Worm (Caenorhabditis elegans) whole organism, L3 larva: ENCODE data around the gene C50F4.10.
A peak's percentile ranks its signal among the peaks of the same experiment; 100 is the strongest.

Experiments
- R02D3.7 ChIP-seq: fragments of 150-350 bp; optimal IDR thresholded peaks from 2 replicates; lab custom pipeline; 2014; ENCODE audit warnings: missing biosample characterization, missing genetic modification characterization
- ZK546.5 ChIP-seq: sonication (generic microtip); optimal IDR thresholded peaks from 2 replicates; lab custom pipeline; 2017; ENCODE audit warnings: missing biosample characterization, missing genetic modification characterization
- ceh-16 ChIP-seq: sonication (generic microtip); optimal IDR thresholded peaks from 2 replicates; lab custom pipeline; 2017; ENCODE audit warnings: missing biosample characterization, missing genetic modification characterization
- ceh-9 ChIP-seq: sonication (generic microtip); optimal IDR thresholded peaks from 2 replicates; lab custom pipeline; 2018; ENCODE audit warnings: missing biosample characterization, missing genetic modification characterization
- egl-27 ChIP-seq: sonication (generic microtip); optimal IDR thresholded peaks from 4 replicates; lab custom pipeline; 2017; ENCODE audit warnings: missing biosample characterization, missing genetic modification reagents, missing genetic modification characterization
- egl-5 ChIP-seq: fragments of 150-350 bp; optimal IDR thresholded peaks from 2 replicates; lab custom pipeline; 2017; ENCODE audit warnings: missing biosample characterization, missing genetic modification reagents, missing genetic modification characterization, inconsistent platforms
- elt-1 ChIP-seq: fragments of 150-350 bp; optimal IDR thresholded peaks from 2 replicates; lab custom pipeline; 2014; ENCODE audit warnings: missing biosample characterization, missing genetic modification characterization
- elt-2 ChIP-seq: sonication (generic microtip); optimal IDR thresholded peaks from 2 replicates; lab custom pipeline; 2016; ENCODE audit warnings: missing genetic modification reagents, mild to moderate bottlenecking, missing genetic modification characterization, missing compliant biosample characterization
- elt-3 ChIP-seq, 3 experiments: fragments of 150-350 bp in 1 of 3; sonication (generic microtip) in 2 of 3; optimal IDR thresholded peaks; 2 replicates in 2 of 3; 4 replicates in 1 of 3; lab custom pipeline; 2014 to 2017; ENCODE audit warnings: missing biosample characterization in 3 of 3, missing genetic modification characterization in 3 of 3
- fkh-10 ChIP-seq: sonication (generic microtip); optimal IDR thresholded peaks from 2 replicates; lab custom pipeline; 2017; ENCODE audit warnings: missing biosample characterization, missing genetic modification reagents, missing genetic modification characterization
- fkh-2 ChIP-seq: fragments of 150-350 bp; optimal IDR thresholded peaks from 2 replicates; lab custom pipeline; 2014; ENCODE audit warnings: missing biosample characterization, missing genetic modification reagents, missing genetic modification characterization
- fos-1 ChIP-seq: fragments of 150-350 bp; optimal IDR thresholded peaks from 2 replicates; lab custom pipeline; 2014; ENCODE audit warnings: missing biosample characterization, missing genetic modification characterization
- hmg-11 ChIP-seq: sonication (generic microtip); optimal IDR thresholded peaks from 2 replicates; lab custom pipeline; 2016; ENCODE audit warnings: missing genetic modification characterization, missing compliant biosample characterization
- jun-1 ChIP-seq: fragments of 150-350 bp; optimal IDR thresholded peaks from 2 replicates; lab custom pipeline; 2014; ENCODE audit warnings: missing biosample characterization, missing genetic modification reagents, missing genetic modification characterization
- lin-15B ChIP-seq: fragments of 150-350 bp; optimal IDR thresholded peaks from 2 replicates; lab custom pipeline; 2014; ENCODE audit warnings: missing biosample characterization, missing genetic modification characterization
- lsy-12 ChIP-seq: sonication (generic microtip); optimal IDR thresholded peaks from 2 replicates; lab custom pipeline; 2016; ENCODE audit warnings: mild to moderate bottlenecking, missing genetic modification characterization, missing compliant biosample characterization
- mdl-1 ChIP-seq: fragments of 150-350 bp; optimal IDR thresholded peaks from 2 replicates; lab custom pipeline; 2014; ENCODE audit warnings: missing biosample characterization, missing genetic modification characterization
- mml-1 ChIP-seq: fragments of 150-350 bp; sonication (generic microtip); optimal IDR thresholded peaks from 3 replicates; lab custom pipeline; 2014; ENCODE audit warnings: missing biosample characterization, missing genetic modification characterization
- nfya-1 ChIP-seq: sonication (generic microtip); optimal IDR thresholded peaks from 2 replicates; lab custom pipeline; 2017; ENCODE audit warnings: missing genetic modification characterization, mild to moderate bottlenecking, missing compliant biosample characterization, antibody characterized with exemption, moderate library complexity; ENCODE audit not compliant: insufficient read depth
- nhr-11 ChIP-seq: fragments of 150-350 bp; optimal IDR thresholded peaks from 2 replicates; lab custom pipeline; 2014; ENCODE audit warnings: missing biosample characterization, missing genetic modification characterization
- nhr-23 ChIP-seq: fragments of 150-350 bp; optimal IDR thresholded peaks from 2 replicates; lab custom pipeline; 2014; ENCODE audit warnings: missing biosample characterization, missing genetic modification reagents, missing genetic modification characterization
- nhr-237 ChIP-seq: fragments of 150-350 bp; optimal IDR thresholded peaks from 2 replicates; lab custom pipeline; 2014; ENCODE audit warnings: missing biosample characterization, missing genetic modification characterization
- nhr-28 ChIP-seq: fragments of 150-350 bp; optimal IDR thresholded peaks from 2 replicates; lab custom pipeline; 2014; ENCODE audit warnings: missing biosample characterization, missing genetic modification characterization
- nhr-67 ChIP-seq: fragments of 150-350 bp; optimal IDR thresholded peaks from 2 replicates; lab custom pipeline; 2014; ENCODE audit warnings: missing biosample characterization, missing genetic modification characterization
- nhr-76 ChIP-seq: fragments of 150-350 bp; sonication (generic microtip); optimal IDR thresholded peaks from 5 replicates; lab custom pipeline; 2014; ENCODE audit warnings: missing biosample characterization, missing genetic modification characterization
- pha-4 ChIP-seq: fragments of 150-350 bp; optimal IDR thresholded peaks from 2 replicates; lab custom pipeline; 2014; ENCODE audit warnings: missing biosample characterization, missing genetic modification reagents, missing genetic modification characterization
- sea-2 ChIP-seq: fragments of 150-350 bp; sonication (generic microtip); optimal IDR thresholded peaks from 4 replicates; lab custom pipeline; 2014; ENCODE audit warnings: missing biosample characterization, missing genetic modification reagents, missing genetic modification characterization
- skn-1 ChIP-seq: fragments of 150-350 bp; optimal IDR thresholded peaks from 2 replicates; lab custom pipeline; 2014; ENCODE audit warnings: missing biosample characterization, missing genetic modification characterization
- snpc-4 ChIP-seq: fragments of 150-350 bp; optimal IDR thresholded peaks from 2 replicates; lab custom pipeline; 2014; ENCODE audit warnings: missing biosample characterization, missing genetic modification characterization
- unc-39 ChIP-seq: sonication (generic microtip); optimal IDR thresholded peaks from 4 replicates; lab custom pipeline; 2017; ENCODE audit warnings: missing biosample characterization, missing genetic modification characterization
- unc-62 ChIP-seq: fragments of 150-350 bp; sonication (generic microtip); optimal IDR thresholded peaks from 4 replicates; lab custom pipeline; 2014; ENCODE audit warnings: missing biosample characterization, missing genetic modification reagents, missing genetic modification characterization
- zag-1 ChIP-seq: fragments of 150-350 bp; optimal IDR thresholded peaks from 2 replicates; lab custom pipeline; 2014; ENCODE audit warnings: missing biosample characterization, missing genetic modification characterization
- ztf-11 ChIP-seq: fragments of 150-350 bp; optimal IDR thresholded peaks from 2 replicates; lab custom pipeline; 2014; ENCODE audit warnings: missing biosample characterization, missing genetic modification characterization
- ztf-4 ChIP-seq: fragments of 150-350 bp; optimal IDR thresholded peaks from 2 replicates; lab custom pipeline; 2014; ENCODE audit warnings: missing biosample characterization, missing genetic modification characterization

The C50F4.10 gene

DNA sequence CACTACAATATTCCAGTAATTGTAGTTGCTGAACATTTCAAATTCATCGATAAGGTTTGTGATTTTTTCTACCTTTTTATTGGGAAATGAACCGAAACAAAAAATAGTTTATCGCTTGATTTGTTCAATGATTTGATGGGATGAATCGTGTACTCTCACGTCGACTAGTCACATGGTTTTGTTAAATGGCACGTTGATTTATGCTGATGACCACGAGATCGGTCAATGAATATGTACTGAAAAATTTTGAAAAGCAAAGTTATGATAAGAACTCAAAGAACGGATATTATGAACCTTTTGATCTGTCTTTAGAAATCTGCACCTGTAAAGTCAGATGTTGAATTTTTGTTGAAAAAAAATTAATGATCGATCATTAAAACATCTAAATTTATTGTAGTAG lies 15.1 kb downstream of the C50F4.10 start (continued):
- no peak for TF ChIP-seq fos-1
- TF ChIP-seq egl-27 (tag; lab: Kevin White, UChicago): no peak
- TF ChIP-seq nhr-11 (tag; lab: Kevin White, UChicago): no peak
- peak; percentile 51 for TF ChIP-seq elt-2 (tag; lab: Kevin White, UChicago)
- no peak for TF ChIP-seq ceh-9 (tag; lab: Kevin White, UChicago)
- no peak for TF ChIP-seq ztf-4
- no peak for TF ChIP-seq fkh-2
- no peak for TF ChIP-seq hmg-11 (tag; lab: Kevin White, UChicago)
- no peak for TF ChIP-seq nfya-1 (tag; lab: Kevin White, UChicago)
- TF ChIP-seq unc-62: no peak
- TF ChIP-seq nhr-28 (tag; lab: Kevin White, UChicago): no peak
- no peak for TF ChIP-seq pha-4 (tag; lab: Kevin White, UChicago)
- no peak for TF ChIP-seq mdl-1
- no peak for TF ChIP-seq nhr-67 (tag; lab: Kevin White, UChicago)
- no peak for TF ChIP-seq R02D3.7 (tag; lab: Kevin White, UChicago)
- no peak for TF ChIP-seq elt-1 (tag; lab: Kevin White, UChicago)
- no peak for TF ChIP-seq ZK546.5 (tag; lab: Kevin White, UChicago)
- no peak for TF ChIP-seq ceh-16 (tag; lab: Kevin White, UChicago)
- peak in 2 of 3 experiments; percentile 41 to 56 for TF ChIP-seq elt-3 (tag; optimal IDR thresholded peaks at IDR 0.05; lab: Kevin White, UChicago)
- TF ChIP-seq lsy-12: peak; percentile 20
- TF ChIP-seq, all 47 proteins: peak for 8

DNA sequence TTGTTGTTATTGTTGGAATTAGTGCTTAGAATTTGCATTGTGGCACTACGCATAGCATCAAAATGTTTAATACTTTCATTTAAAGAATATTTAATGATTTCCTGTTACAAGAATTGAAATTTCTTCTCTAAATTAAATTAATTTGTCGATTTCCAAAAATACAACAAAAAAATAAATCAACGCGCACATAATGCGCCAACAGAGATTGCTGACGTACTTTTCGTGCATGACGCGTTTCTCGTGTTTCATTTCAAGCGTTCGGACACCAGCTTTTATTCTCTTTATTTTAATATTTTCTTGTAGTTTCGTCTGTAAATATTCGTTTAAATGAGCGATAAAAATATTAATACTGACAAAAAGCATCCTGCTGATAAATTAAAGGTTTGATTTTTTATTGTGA lies 17.8 kb downstream of the C50F4.10 start, which contains the start of gene eif-2Bdelta:
eif-2Bdelta (plus strand) TSS at position 235 of the 400 bp plus-strand sequence.
- TF ChIP-seq snpc-4 (tag; lab: Kevin White, UChicago): peak; percentile 46
- peak; percentile 28 for TF ChIP-seq hmg-11 (tag; lab: Kevin White, UChicago)
- no peak for TF ChIP-seq sea-2 (GFP tag; lab: Kevin White, UChicago)
- TF ChIP-seq fkh-10 (GFP tag; lab: Kevin White, UChicago): peak; percentile 23
- peak; percentile 30 for TF ChIP-seq lin-15B (tag; lab: Kevin White, UChicago)
- TF ChIP-seq ceh-16 (tag; lab: Kevin White, UChicago): no peak
- peak; percentile 14 for TF ChIP-seq jun-1 (tag; lab: Kevin White, UChicago)
- TF ChIP-seq nfya-1 (tag; lab: Kevin White, UChicago): peak; percentile 45
- no peak for TF ChIP-seq nhr-237 (tag; lab: Kevin White, UChicago)
- TF ChIP-seq elt-2 (tag; lab: Kevin White, UChicago): peak; percentile 7
- no peak for TF ChIP-seq nhr-28 (tag; lab: Kevin White, UChicago)
- TF ChIP-seq egl-5: no peak
- TF ChIP-seq nhr-23 (tag; lab: Kevin White, UChicago): peak; percentile 20
- peak; percentile 73 for TF ChIP-seq pha-4 (tag; lab: Kevin White, UChicago)

ce11 chrV:9509597-9509996 lies 21.8 kb downstream of the C50F4.10 start:
- no peak for TF ChIP-seq nhr-23 (tag; lab: Kevin White, UChicago)
- TF ChIP-seq mml-1: no peak
- TF ChIP-seq nhr-237 (tag; lab: Kevin White, UChicago): no peak
- TF ChIP-seq nhr-76 (tag; lab: Kevin White, UChicago): no peak
- no peak for TF ChIP-seq mdl-1
- TF ChIP-seq lin-15B (tag; lab: Kevin White, UChicago): no peak
- TF ChIP-seq snpc-4 (tag; lab: Kevin White, UChicago): no peak
- no peak for TF ChIP-seq nhr-28 (tag; lab: Kevin White, UChicago)
- TF ChIP-seq R02D3.7 (tag; lab: Kevin White, UChicago): no peak
- no peak for TF ChIP-seq sea-2 (GFP tag; lab: Kevin White, UChicago)
- no peak for TF ChIP-seq unc-62
- TF ChIP-seq zag-1 (tag; lab: Kevin White, UChicago): no peak
- TF ChIP-seq elt-1 (tag; lab: Kevin White, UChicago): no peak
- no peak for TF ChIP-seq nfya-1 (tag; lab: Kevin White, UChicago)
- no peak for TF ChIP-seq ceh-9 (tag; lab: Kevin White, UChicago)
- TF ChIP-seq pha-4 (tag; lab: Kevin White, UChicago): no peak
- TF ChIP-seq unc-39: no peak
- no peak for TF ChIP-seq skn-1 (tag; lab: Kevin White, UChicago)
- TF ChIP-seq, all 47 proteins: peak for 0

ce11 chrV:9507742-9508141 lies 23.6 kb downstream of the C50F4.10 start, which contains the start of gene acs-14:
Gene acs-14 (plus strand): TSS chrV:9508132.
- TF ChIP-seq ztf-11 (tag; lab: Kevin White, UChicago) (no peak), elt-2 (tag; lab: Kevin White, UChicago) (peak; percentile 67), pha-4 (tag; lab: Kevin White, UChicago) (peak; percentile 1)
